Worm (Caenorhabditis elegans) whole organism, late embryonic: ENCODE measurements around the gene W02D7.5.

Experiments
- C08G9.2 ChIP-seq: sonication (generic microtip); optimal IDR thresholded peaks from 2 replicates; lab custom pipeline; 2016; ENCODE audit warnings: mild to moderate bottlenecking, missing genetic modification characterization, moderate library complexity, missing compliant biosample characterization
- C38D4.7 ChIP-seq: fragments of 200-800 bp; sonication (Bioruptor generic); optimal IDR thresholded peaks from 2 replicates; lab custom pipeline; 2018; ENCODE audit warnings: mild to moderate bottlenecking, missing genetic modification characterization, moderate library complexity, missing compliant biosample characterization
- F13H6.1 ChIP-seq: sonication (generic microtip); optimal IDR thresholded peaks from 2 replicates; lab custom pipeline; 2016; ENCODE audit warnings: missing genetic modification characterization, missing compliant biosample characterization
- K09A11.1 ChIP-seq: sonication (generic microtip); optimal IDR thresholded peaks from 2 replicates; lab custom pipeline; 2017; ENCODE audit warnings: antibody characterized with exemption, mild to moderate bottlenecking, missing genetic modification characterization, missing compliant biosample characterization; ENCODE audit not compliant: insufficient read depth
- ceh-19 ChIP-seq: fragments of 200-800 bp; sonication (Bioruptor generic); optimal IDR thresholded peaks from 2 replicates; lab custom pipeline; 2018; ENCODE audit warnings: mild to moderate bottlenecking, missing genetic modification characterization, missing compliant biosample characterization
- ceh-2 ChIP-seq: sonication (generic microtip); optimal IDR thresholded peaks from 2 replicates; lab custom pipeline; 2016; ENCODE audit warnings: missing genotype, missing genetic modification characterization, missing compliant biosample characterization
- ceh-24 ChIP-seq: sonication (generic microtip); optimal IDR thresholded peaks from 2 replicates; lab custom pipeline; 2016; ENCODE audit warnings: mild to moderate bottlenecking, missing genetic modification characterization, missing compliant biosample characterization
- ceh-31 ChIP-seq: sonication (generic microtip); optimal IDR thresholded peaks from 2 replicates; lab custom pipeline; 2016; ENCODE audit warnings: missing genetic modification characterization, missing compliant biosample characterization
- ceh-48 ChIP-seq: sonication (generic microtip); optimal IDR thresholded peaks from 2 replicates; lab custom pipeline; 2016; ENCODE audit warnings: missing genetic modification characterization, inconsistent platforms, missing compliant biosample characterization
- ceh-9 ChIP-seq: sonication (generic microtip); optimal IDR thresholded peaks from 2 replicates; lab custom pipeline; 2016; ENCODE audit warnings: mild to moderate bottlenecking, missing genetic modification characterization, inconsistent platforms, missing compliant biosample characterization
- che-1 ChIP-seq: sonication (generic microtip); optimal IDR thresholded peaks from 2 replicates; lab custom pipeline; 2016; ENCODE audit warnings: mild to moderate bottlenecking, missing genetic modification characterization, missing compliant biosample characterization
- dmd-4 ChIP-seq: sonication (generic microtip); optimal IDR thresholded peaks from 2 replicates; lab custom pipeline; 2016; ENCODE audit warnings: borderline replicate concordance, missing genetic modification characterization, missing compliant biosample characterization
- dve-1 ChIP-seq: sonication (generic microtip); optimal IDR thresholded peaks from 2 replicates; lab custom pipeline; 2017; ENCODE audit warnings: antibody characterized with exemption, mild to moderate bottlenecking, missing genetic modification characterization, missing compliant biosample characterization
- elt-2 ChIP-seq: sonication (generic microtip); optimal IDR thresholded peaks from 2 replicates; lab custom pipeline; 2016; ENCODE audit warnings: missing genetic modification reagents, missing genetic modification characterization, missing compliant biosample characterization
- elt-4 ChIP-seq: sonication (generic microtip); optimal IDR thresholded peaks from 2 replicates; lab custom pipeline; 2016; ENCODE audit warnings: missing genetic modification characterization, missing compliant biosample characterization
- eyg-1 ChIP-seq: sonication (generic microtip); optimal IDR thresholded peaks from 2 replicates; lab custom pipeline; 2016; ENCODE audit warnings: missing genotype, missing genetic modification characterization, missing compliant biosample characterization
- fkh-10 ChIP-seq: fragments of 150-350 bp; optimal IDR thresholded peaks from 2 replicates; lab custom pipeline; 2014; ENCODE audit warnings: missing biosample characterization, missing genetic modification reagents, missing genetic modification characterization
- fkh-6 ChIP-seq: sonication (generic microtip); optimal IDR thresholded peaks from 2 replicates; lab custom pipeline; 2016; ENCODE audit warnings: missing genetic modification characterization, missing compliant biosample characterization
- hlh-15 ChIP-seq: sonication (generic microtip); optimal IDR thresholded peaks from 2 replicates; lab custom pipeline; 2016; ENCODE audit warnings: missing genetic modification characterization, missing compliant biosample characterization
- hlh-6 ChIP-seq: sonication (generic microtip); optimal IDR thresholded peaks from 2 replicates; lab custom pipeline; 2016; ENCODE audit warnings: missing genotype, missing genetic modification characterization, missing compliant biosample characterization
- hlh-8 ChIP-seq: sonication (generic microtip); optimal IDR thresholded peaks from 2 replicates; lab custom pipeline; 2016; ENCODE audit warnings: missing genotype, missing genetic modification characterization, missing compliant biosample characterization
- lim-6 ChIP-seq: sonication (generic microtip); optimal IDR thresholded peaks from 2 replicates; lab custom pipeline; 2016; ENCODE audit warnings: missing genetic modification characterization, missing compliant biosample characterization
- lin-11 ChIP-seq: fragments of 200-800 bp; sonication (Bioruptor generic); optimal IDR thresholded peaks from 2 replicates; lab custom pipeline; 2018; ENCODE audit warnings: mild to moderate bottlenecking, missing genetic modification characterization, missing compliant biosample characterization
- nfya-1 ChIP-seq: sonication (generic microtip); optimal IDR thresholded peaks from 2 replicates; lab custom pipeline; 2017; ENCODE audit warnings: missing genetic modification characterization, mild to moderate bottlenecking, missing compliant biosample characterization, antibody characterized with exemption, moderate library complexity
- nhr-232 ChIP-seq: sonication (generic microtip); optimal IDR thresholded peaks from 2 replicates; lab custom pipeline; 2016; ENCODE audit warnings: missing genetic modification characterization, missing compliant biosample characterization
- pat-9 ChIP-seq: fragments of 200-800 bp; sonication (Bioruptor generic); optimal IDR thresholded peaks from 2 replicates; lab custom pipeline; 2018; ENCODE audit warnings: mild to moderate bottlenecking, missing genetic modification characterization, moderate library complexity, missing compliant biosample characterization
- pha-2 ChIP-seq: sonication (generic microtip); optimal IDR thresholded peaks from 2 replicates; lab custom pipeline; 2017; ENCODE audit warnings: mild to moderate bottlenecking, missing genetic modification characterization, missing compliant biosample characterization
- pha-4 ChIP-seq: fragments of 150-350 bp; optimal IDR thresholded peaks from 2 replicates; lab custom pipeline; 2018; ENCODE audit warnings: missing biosample characterization, missing genetic modification reagents, missing genetic modification characterization
- pqm-1 ChIP-seq: sonication (generic microtip); optimal IDR thresholded peaks from 2 replicates; lab custom pipeline; 2016; ENCODE audit warnings: missing genetic modification characterization, missing compliant biosample characterization
- pros-1 ChIP-seq: fragments of 150-350 bp; optimal IDR thresholded peaks from 2 replicates; lab custom pipeline; 2014; ENCODE audit warnings: missing biosample characterization, missing genetic modification reagents, missing genetic modification characterization
- sdc-2 ChIP-seq: sonication (generic microtip); optimal IDR thresholded peaks from 2 replicates; lab custom pipeline; 2016; ENCODE audit warnings: missing genotype, missing genetic modification characterization, missing compliant biosample characterization
- sox-2 ChIP-seq: fragments of 200-800 bp; sonication (Bioruptor generic); IDR thresholded peaks from 2 replicates; pipeline ENCODE4 v1.3.6; 2022; ENCODE audit warnings: missing genetic modification reagents, missing genetic modification characterization, missing compliant biosample characterization
- sox-4 ChIP-seq: sonication (generic microtip); optimal IDR thresholded peaks from 2 replicates; lab custom pipeline; 2017; ENCODE audit warnings: mild to moderate bottlenecking, missing genetic modification characterization, inconsistent platforms, missing compliant biosample characterization
- syd-9 ChIP-seq: sonication (generic microtip); optimal IDR thresholded peaks from 2 replicates; lab custom pipeline; 2016; ENCODE audit warnings: mild to moderate bottlenecking, missing genetic modification characterization, moderate library complexity, missing compliant biosample characterization
- tbx-2 ChIP-seq: sonication (generic microtip); optimal IDR thresholded peaks from 2 replicates; lab custom pipeline; 2016; ENCODE audit warnings: missing genetic modification characterization, missing compliant biosample characterization
- tbx-7 ChIP-seq: sonication (generic microtip); optimal IDR thresholded peaks from 2 replicates; lab custom pipeline; 2016; ENCODE audit warnings: missing genotype, missing genetic modification characterization, missing compliant biosample characterization
- unc-42 ChIP-seq: sonication (generic microtip); optimal IDR thresholded peaks from 2 replicates; lab custom pipeline; 2016; ENCODE audit warnings: missing genotype, missing genetic modification characterization, missing compliant biosample characterization
- unc-55 ChIP-seq: sonication (generic microtip); optimal IDR thresholded peaks from 2 replicates; lab custom pipeline; 2017; ENCODE audit warnings: missing biosample characterization, missing genetic modification reagents, missing genetic modification characterization
- zip-5 ChIP-seq: sonication (generic microtip); optimal IDR thresholded peaks from 2 replicates; lab custom pipeline; 2016; ENCODE audit warnings: missing genetic modification characterization, missing compliant biosample characterization

W02D7.5 gene

ce11 chrV:8282933-8283332, 16.1 kb downstream of the W02D7.5 start:
- TF ChIP-seq C08G9.2 (tag; lab: Kevin White, UChicago) (no peak), fkh-10 (no peak), dmd-4 (tag; lab: Kevin White, UChicago) (no peak), dve-1 (tag; lab: Kevin White, UChicago) (no peak), eyg-1 (tag; lab: Kevin White, UChicago) (no peak), tbx-2 (tag; lab: Kevin White, UChicago) (no peak), fkh-6 (tag; lab: Kevin White, UChicago) (no peak), hlh-8 (tag; lab: Kevin White, UChicago) (no peak), ceh-2 (tag; lab: Kevin White, UChicago) (no peak), nfya-1 (tag; lab: Kevin White, UChicago) (no peak), ceh-31 (tag; lab: Kevin White, UChicago) (no peak), tbx-7 (tag; lab: Kevin White, UChicago) (no peak), K09A11.1 (tag; lab: Kevin White, UChicago) (no peak), lim-6 (tag; lab: Kevin White, UChicago) (no peak), ceh-9 (no peak), elt-4 (tag; lab: Kevin White, UChicago) (no peak), lin-11 (no peak), sox-2 (GFP tag; lab: Robert Waterston, UW) (no peak)
- TF ChIP-seq, all 69 proteins: peak for 0

DNA sequence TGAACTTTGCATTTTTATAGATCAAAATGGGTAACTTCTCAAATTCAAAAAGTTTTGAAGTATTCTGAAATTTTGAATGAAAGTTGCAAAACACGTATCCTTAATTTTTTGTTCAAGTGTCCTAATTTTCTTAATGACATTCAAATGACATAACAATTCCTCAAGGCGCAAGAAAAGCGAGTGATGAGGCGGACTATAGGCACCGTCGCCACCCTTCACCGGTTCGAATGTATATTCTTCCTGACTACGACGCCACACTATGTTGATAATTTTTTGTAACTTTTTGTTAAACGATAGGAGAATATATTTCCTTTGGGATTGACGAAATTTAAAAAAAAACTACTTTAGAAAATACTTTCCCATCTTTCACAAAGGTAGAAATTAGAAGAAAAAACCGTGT, 17.4 kb downstream of the W02D7.5 start:
- TF ChIP-seq tbx-2 (tag; lab: Kevin White, UChicago) (no peak), tbx-7 (tag; lab: Kevin White, UChicago) (no peak), pat-9 (tag; lab: Kevin White, UChicago) (no peak), pha-2 (tag; lab: Kevin White, UChicago) (no peak), F13H6.1 (tag; lab: Kevin White, UChicago) (no peak), ceh-48 (tag; lab: Kevin White, UChicago) (no peak), ceh-24 (tag; lab: Kevin White, UChicago) (no peak), hlh-15 (tag; lab: Kevin White, UChicago) (no peak), sox-4 (no peak), unc-55 (GFP tag; lab: Kevin White, UChicago) (no peak), lin-11 (no peak), ceh-19 (GFP tag; lab: Kevin White, UChicago) (no peak), fkh-10 (no peak), C38D4.7 (GFP tag; lab: Kevin White, UChicago) (no peak)

ce11 chrV:8280770-8281169, 18.3 kb downstream of the W02D7.5 start, which contains the start of gene str-135:
Gene str-135, minus strand, starts transcription at chrV:8280870.
- no peak for TF ChIP-seq unc-42 (tag; lab: Kevin White, UChicago)
- no peak for TF ChIP-seq pros-1 (tag; lab: Kevin White, UChicago)
- no peak for TF ChIP-seq syd-9
- TF ChIP-seq eyg-1 (tag; lab: Kevin White, UChicago) = no peak
- no peak for TF ChIP-seq tbx-2 (tag; lab: Kevin White, UChicago)
- TF ChIP-seq nfya-1 (tag; lab: Kevin White, UChicago) = no peak
- TF ChIP-seq che-1 (tag; lab: Kevin White, UChicago) = no peak
- TF ChIP-seq pha-4 (tag; lab: Kevin White, UChicago) = no peak
- TF ChIP-seq fkh-10 = no peak
- TF ChIP-seq fkh-6 (tag; lab: Kevin White, UChicago) = no peak
- TF ChIP-seq zip-5 = no peak

DNA sequence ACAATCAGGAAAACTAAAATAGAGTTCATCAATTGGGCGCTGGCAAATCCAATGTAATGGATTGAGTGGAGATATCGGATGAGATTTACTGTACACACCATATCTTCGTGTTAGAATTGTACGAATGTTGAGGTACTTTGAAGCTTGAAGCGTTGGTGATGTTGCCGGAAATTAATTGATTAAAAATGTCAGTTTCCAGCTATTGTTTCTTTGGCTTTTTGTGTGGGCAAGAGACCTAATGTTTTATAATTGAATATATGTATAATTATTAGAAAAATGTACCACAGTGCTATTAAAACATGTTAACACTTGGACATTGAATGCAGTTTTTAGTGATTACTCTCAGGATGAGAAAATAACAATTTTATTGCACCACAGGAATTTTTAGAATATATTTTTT, 20.2 kb downstream of the W02D7.5 start, which contains the start of gene str-136:
TSS of gene str-136 (minus strand) at position 101 of the 400 bp plus-strand sequence.
- TF ChIP-seq pros-1 (tag; lab: Kevin White, UChicago) (no peak), sdc-2 (no peak), pqm-1 (tag; lab: Kevin White, UChicago) (no peak), nhr-232 (tag; lab: Kevin White, UChicago) (no peak), hlh-6 (tag; lab: Kevin White, UChicago) (no peak), ceh-24 (tag; lab: Kevin White, UChicago) (no peak), elt-2 (no peak)
